Fruit fly (Drosophila melanogaster) whole organism, embryonic: Measurements from ENCODE around the gene kairos.

Source experiments
- Ada2b ChIP-seq: fragments of 200-800 bp; sonication (Bioruptor generic); IDR thresholded peaks from 2 replicates; pipeline ENCODE4 v1.3.6; 2022; ENCODE audit warnings: missing biosample characterization, missing genetic modification characterization
- Antp ChIP-seq: fragments of 200-800 bp; sonication (Bioruptor generic); optimal IDR thresholded peaks from 3 replicates; lab custom pipeline; 2016; ENCODE audit warnings: missing biosample characterization, missing genetic modification characterization
- Asciz ChIP-seq: fragments of 200-800 bp; sonication (Bioruptor generic); optimal IDR thresholded peaks from 2 replicates; lab custom pipeline; 2017; ENCODE audit warnings: missing biosample characterization, mild to moderate bottlenecking, missing genetic modification characterization, missing genetic modification reagents
- Atf6 ChIP-seq: fragments of 200-800 bp; sonication (Bioruptor generic); IDR thresholded peaks from 2 replicates; pipeline ENCODE4 v1.3.6; 2022; ENCODE audit warnings: missing biosample characterization, missing genetic modification characterization
- B-H1 ChIP-seq: fragments of 200-800 bp; sonication (Bioruptor generic); IDR thresholded peaks from 3 replicates; pipeline ENCODE4 v1.3.6; 2022; ENCODE audit warnings: missing biosample characterization, missing genetic modification characterization
- CG10321 ChIP-seq: fragments of 200-800 bp; sonication (Bioruptor generic); IDR thresholded peaks from 2 replicates; pipeline ENCODE4 v1.3.6; 2022; ENCODE audit warnings: missing biosample characterization, missing genetic modification characterization
- CG10543 ChIP-seq: fragments of 200-800 bp; sonication (Bioruptor generic); optimal IDR thresholded peaks from 3 replicates; lab custom pipeline; 2017; ENCODE audit warnings: missing biosample characterization, mild to moderate bottlenecking, missing genetic modification characterization, moderate library complexity
- CG11456 ChIP-seq: fragments of 200-800 bp; sonication (Bioruptor generic); IDR thresholded peaks from 3 replicates; pipeline ENCODE4 v1.3.6; 2022; ENCODE audit warnings: missing biosample characterization, missing genetic modification characterization
- CG12769 ChIP-seq: fragments of 200-800 bp; sonication (Bioruptor generic); optimal IDR thresholded peaks from 2 replicates; lab custom pipeline; 2019; ENCODE audit warnings: missing biosample characterization, mild to moderate bottlenecking, missing genetic modification characterization, moderate library complexity
- CG12942 ChIP-seq: fragments of 200-800 bp; sonication (Bioruptor generic); optimal IDR thresholded peaks from 3 replicates; lab custom pipeline; 2016; ENCODE audit warnings: missing biosample characterization, missing genetic modification characterization
- CG14965 ChIP-seq: fragments of 200-800 bp; sonication (Bioruptor generic); optimal IDR thresholded peaks from 2 replicates; lab custom pipeline; 2016; ENCODE audit warnings: missing biosample characterization, missing genetic modification characterization, borderline replicate concordance
- CG15269 ChIP-seq: fragments of 200-800 bp; sonication (Bioruptor generic); optimal IDR thresholded peaks from 2 replicates; lab custom pipeline; 2018; ENCODE audit warnings: missing biosample characterization, mild to moderate bottlenecking, missing genetic modification characterization, moderate library complexity
- CG1529 ChIP-seq: fragments of 200-800 bp; sonication (Bioruptor generic); optimal IDR thresholded peaks from 3 replicates; lab custom pipeline; 2018; ENCODE audit warnings: missing biosample characterization, missing genetic modification characterization
- CG17359 ChIP-seq: fragments of 200-800 bp; sonication (Bioruptor generic); optimal IDR thresholded peaks from 3 replicates; lab custom pipeline; 2018; ENCODE audit warnings: missing biosample characterization, mild to moderate bottlenecking, missing genetic modification characterization, moderate library complexity
- CG18011 ChIP-seq: fragments of 200-800 bp; sonication (Bioruptor generic); optimal IDR thresholded peaks from 2 replicates; lab custom pipeline; 2017; ENCODE audit warnings: missing biosample characterization, missing genetic modification characterization, mild to moderate bottlenecking, moderate library complexity, missing genotype
- CG33557 ChIP-seq: fragments of 200-800 bp; sonication (Bioruptor generic); optimal IDR thresholded peaks from 2 replicates; lab custom pipeline; 2019; ENCODE audit warnings: missing biosample characterization, mild to moderate bottlenecking, missing genetic modification characterization, moderate library complexity
- CG34376 ChIP-seq: fragments of 200-800 bp; sonication (Bioruptor generic); optimal IDR thresholded peaks from 2 replicates; lab custom pipeline; 2018; ENCODE audit warnings: missing biosample characterization, mild to moderate bottlenecking, missing genetic modification characterization
- CG5953 ChIP-seq: fragments of 200-800 bp; sonication (Bioruptor generic); IDR thresholded peaks from 2 replicates; pipeline ENCODE4 v1.3.6; 2022; ENCODE audit warnings: missing biosample characterization, missing genetic modification characterization
- CG8359 ChIP-seq: fragments of 200-800 bp; sonication (Bioruptor generic); optimal IDR thresholded peaks from 2 replicates; lab custom pipeline; 2017; ENCODE audit warnings: missing biosample characterization, mild to moderate bottlenecking, missing genetic modification characterization, borderline replicate concordance
- CG8924 ChIP-seq: fragments of 200-800 bp; optimal IDR thresholded peaks from 3 replicates; lab custom pipeline; 2019; ENCODE audit warnings: missing biosample characterization, mild to moderate bottlenecking, missing genetic modification characterization, moderate library complexity
- CG9727 ChIP-seq: fragments of 200-800 bp; sonication (Bioruptor generic); optimal IDR thresholded peaks from 3 replicates; lab custom pipeline; 2017; ENCODE audit warnings: missing biosample characterization, mild to moderate bottlenecking, missing genetic modification characterization
- D ChIP-seq, 2 experiments: fragments of 200-800 bp in 1 of 2; fragments of >200 bp in 1 of 2; sonication (Bioruptor generic) in 1 of 2; optimal IDR thresholded peaks; 2 replicates in 1 of 2; 3 replicates in 1 of 2; lab custom pipeline; 2017; ENCODE audit warnings: mild to moderate bottlenecking in 1 of 2, missing biosample characterization in 1 of 2, missing genetic modification characterization in 1 of 2, missing genetic modification reagents in 1 of 2
- Hmr ChIP-seq: fragments of 200-800 bp; sonication (Bioruptor generic); optimal IDR thresholded peaks from 3 replicates; lab custom pipeline; 2017; ENCODE audit warnings: mild to moderate bottlenecking, missing biosample characterization, missing genetic modification reagents, missing genetic modification characterization
- Hsf ChIP-seq: fragments of 200-800 bp; sonication (Bioruptor generic); optimal IDR thresholded peaks from 3 replicates; lab custom pipeline; 2016; ENCODE audit warnings: missing biosample characterization, missing genetic modification characterization
- Lhr ChIP-seq: fragments of 200-800 bp; sonication (Bioruptor generic); optimal IDR thresholded peaks from 3 replicates; lab custom pipeline; 2017; ENCODE audit warnings: mild to moderate bottlenecking, missing biosample characterization, missing genetic modification reagents, missing genetic modification characterization
- Meics ChIP-seq: fragments of 200-800 bp; sonication (Bioruptor generic); optimal IDR thresholded peaks from 2 replicates; lab custom pipeline; 2017; ENCODE audit warnings: missing biosample characterization, mild to moderate bottlenecking, missing genetic modification characterization
- Myb ChIP-seq: fragments of 200-800 bp; sonication (Bioruptor generic); optimal IDR thresholded peaks from 2 replicates; lab custom pipeline; 2016; ENCODE audit warnings: missing biosample characterization, missing genetic modification characterization
- NK7.1 ChIP-seq: fragments of 200-800 bp; sonication (Bioruptor generic); optimal IDR thresholded peaks from 3 replicates; lab custom pipeline; 2016; ENCODE audit warnings: missing biosample characterization, missing genetic modification characterization
- Sry-β ChIP-seq: fragments of 200-800 bp; sonication (Bioruptor generic); optimal IDR thresholded peaks from 2 replicates; lab custom pipeline; 2018; ENCODE audit warnings: missing biosample characterization, mild to moderate bottlenecking, missing genetic modification characterization, moderate library complexity
- Sry-δ ChIP-seq: fragments of 200-800 bp; sonication (Bioruptor generic); optimal IDR thresholded peaks from 2 replicates; lab custom pipeline; 2016; ENCODE audit warnings: missing biosample characterization, missing genetic modification characterization
- bowl ChIP-seq: fragments of 200-800 bp; sonication (Bioruptor generic); IDR thresholded peaks from 2 replicates; pipeline ENCODE4 v1.3.6; 2022; ENCODE audit warnings: missing biosample characterization, missing genetic modification characterization
- crol ChIP-seq: fragments of 200-800 bp; sonication (Bioruptor generic); IDR thresholded peaks from 2 replicates; pipeline ENCODE4 v1.3.6; 2022; ENCODE audit warnings: missing biosample characterization, missing genetic modification characterization
- da ChIP-seq: fragments of 200-800 bp; sonication (Bioruptor generic); optimal IDR thresholded peaks from 2 replicates; lab custom pipeline; 2016; ENCODE audit warnings: missing biosample characterization, missing genetic modification characterization
- danr ChIP-seq: fragments of 200-800 bp; sonication (Bioruptor generic); IDR thresholded peaks from 2 replicates; pipeline ENCODE4 v1.3.6; 2022; ENCODE audit warnings: missing biosample characterization, missing genetic modification characterization
- dati ChIP-seq: fragments of 200-800 bp; sonication (Bioruptor generic); IDR thresholded peaks from 2 replicates; pipeline ENCODE4 v1.3.6; 2022; ENCODE audit warnings: missing biosample characterization, missing genetic modification characterization
- dm ChIP-seq: fragments of 200-800 bp; sonication (Bioruptor generic); optimal IDR thresholded peaks from 3 replicates; lab custom pipeline; 2016; ENCODE audit warnings: missing biosample characterization, missing genetic modification characterization
- fd102C ChIP-seq: fragments of 200-800 bp; sonication (Bioruptor generic); optimal IDR thresholded peaks from 2 replicates; lab custom pipeline; 2018; ENCODE audit warnings: missing biosample characterization, mild to moderate bottlenecking, missing genetic modification characterization, moderate library complexity
- fd64A ChIP-seq: fragments of 200-800 bp; sonication (Bioruptor generic); optimal IDR thresholded peaks from 3 replicates; lab custom pipeline; 2018; ENCODE audit warnings: missing biosample characterization, mild to moderate bottlenecking, missing genetic modification characterization
- gsb-n ChIP-seq: fragments of 200-800 bp; sonication (Bioruptor generic); optimal IDR thresholded peaks from 3 replicates; lab custom pipeline; 2018; ENCODE audit warnings: missing biosample characterization, mild to moderate bottlenecking, missing genetic modification characterization
- hth ChIP-seq: fragments of >200 bp; optimal IDR thresholded peaks from 2 replicates; lab custom pipeline; 2017; ENCODE audit warnings: inconsistent platforms
- insv ChIP-seq, 2 experiments: fragments of 200-800 bp; sonication (Bioruptor generic); optimal IDR thresholded peaks; 3 replicates each; lab custom pipeline; 2016 to 2018; ENCODE audit warnings: missing biosample characterization in 2 of 2, missing genetic modification characterization in 2 of 2
- lov ChIP-seq, 2 experiments: fragments of 200-800 bp in 1 of 2; fragments of >200 bp in 1 of 2; sonication (Bioruptor generic) in 1 of 2; IDR thresholded peaks in 1 of 2; optimal IDR thresholded peaks in 1 of 2; 2 replicates in 1 of 2; 3 replicates in 1 of 2; pipeline versions ENCODE4 v1.3.6 to Lab custom; 2017 to 2022; ENCODE audit warnings: missing biosample characterization in 1 of 2, missing genetic modification characterization in 1 of 2
- mld ChIP-seq: fragments of 200-800 bp; sonication (Bioruptor generic); IDR thresholded peaks from 3 replicates; pipeline ENCODE4 v1.3.6; 2022; ENCODE audit warnings: missing biosample characterization, missing genetic modification characterization; ENCODE audit not compliant: partially characterized antibody
- shn ChIP-seq: fragments of 200-800 bp; sonication (Bioruptor generic); optimal IDR thresholded peaks from 3 replicates; lab custom pipeline; 2016; ENCODE audit warnings: missing biosample characterization, missing genetic modification characterization
- tap ChIP-seq: fragments of 200-800 bp; optimal IDR thresholded peaks from 3 replicates; lab custom pipeline; 2019; ENCODE audit warnings: missing biosample characterization, mild to moderate bottlenecking, missing genetic modification characterization, moderate library complexity
- tll ChIP-seq, 2 experiments: fragments of 200-800 bp in 1 of 2; fragments of >200 bp in 1 of 2; sonication (Bioruptor generic) in 1 of 2; optimal IDR thresholded peaks; 2 replicates each; lab custom pipeline; 2017 to 2019; ENCODE audit warnings: missing biosample characterization in 2 of 2, missing genetic modification characterization in 2 of 2, mild to moderate bottlenecking in 1 of 2, moderate library complexity in 1 of 2
- trh ChIP-seq: fragments of 200-800 bp; sonication (Bioruptor generic); optimal IDR thresholded peaks from 2 replicates; lab custom pipeline; 2016; ENCODE audit warnings: missing biosample characterization, missing genetic modification characterization
- unpg ChIP-seq: fragments of 200-800 bp; sonication (Bioruptor generic); optimal IDR thresholded peaks from 3 replicates; lab custom pipeline; 2018; ENCODE audit warnings: missing biosample characterization, mild to moderate bottlenecking, missing genetic modification characterization, moderate library complexity
- wor ChIP-seq: fragments of 200-800 bp; sonication (Bioruptor generic); IDR thresholded peaks from 2 replicates; pipeline ENCODE4 v1.3.6; 2022; ENCODE audit warnings: missing biosample characterization, missing genetic modification characterization

Gene kairos

dm6 chrX:18405567-18406059 lies 49.6 kb upstream of the kairos start (continued):
- TF ChIP-seq Antp = peak; percentile 35
- TF ChIP-seq bowl (GFP tag; lab: Robert Waterston, UW) = no peak
- no peak for TF ChIP-seq CG5953 (GFP tag; lab: Robert Waterston, UW)
- TF ChIP-seq Sry-δ (GFP tag; lab: Kevin White, UChicago) = no peak
- peak; percentile 14 for TF ChIP-seq Lhr
- TF ChIP-seq CG9727 (GFP tag; lab: Kevin White, UChicago) = peak; percentile 63
- TF ChIP-seq Hsf = peak; percentile 70
- no peak for TF ChIP-seq lov (optimal IDR thresholded peaks at IDR 0.05; lab: Kevin White, UChicago)
- no peak for TF ChIP-seq lov (GFP tag; IDR thresholded peaks at IDR 0.05; lab: Robert Waterston, UW)
- TF ChIP-seq fd64A (GFP tag; lab: Kevin White, UChicago) = no peak
- peak; percentile 81 for TF ChIP-seq unpg (GFP tag; lab: Kevin White, UChicago)
- TF ChIP-seq NK7.1 (GFP tag; lab: Kevin White, UChicago) = no peak
- peak; percentile 73 for TF ChIP-seq CG17359 (tag; lab: Kevin White, UChicago)
- TF ChIP-seq CG34376 (GFP tag; lab: Kevin White, UChicago) = no peak
- TF ChIP-seq CG1529 (GFP tag; lab: Kevin White, UChicago) = peak; percentile 72
- no peak for TF ChIP-seq D (optimal IDR thresholded peaks at IDR 0.05; lab: Kevin White, UChicago)
- peak; percentile 59 for TF ChIP-seq D (GFP tag; optimal IDR thresholded peaks at IDR 0.05; lab: Kevin White, UChicago)
- TF ChIP-seq danr (GFP tag; lab: Robert Waterston, UW) = peak; percentile 56; the same call in 1 of the 2 replicates
- no peak for TF ChIP-seq CG10543 (GFP tag; lab: Kevin White, UChicago)
- peak; percentile 57 for TF ChIP-seq Meics
- peak; percentile 64 for TF ChIP-seq Atf6 (GFP tag; lab: Robert Waterston, UW)
- no peak for TF ChIP-seq tll (GFP tag; optimal IDR thresholded peaks at IDR 0.05; lab: Kevin White, UChicago)
- TF ChIP-seq CG8924 = peak; percentile 63
- TF ChIP-seq CG12942 (GFP tag; lab: Kevin White, UChicago) = peak; percentile 64
- TF ChIP-seq dati (GFP tag; lab: Robert Waterston, UW) = no peak
- TF ChIP-seq da (GFP tag; lab: Kevin White, UChicago) = no peak
- no peak for TF ChIP-seq mld (GFP tag; lab: Robert Waterston, UW)
- 0 out of 2 replicates have a peak, but pooled peaks have one; percentile 23 for TF ChIP-seq Ada2b (GFP tag; lab: Robert Waterston, UW)
- no peak for TF ChIP-seq fd102C (GFP tag; lab: Kevin White, UChicago)
- TF ChIP-seq Hmr (GFP tag; lab: Kevin White, UChicago) = peak; percentile 63
- TF ChIP-seq CG10321 (GFP tag; lab: Robert Waterston, UW) = no peak
- TF ChIP-seq CG18011 = peak; percentile 22
- no peak for TF ChIP-seq CG8359 (GFP tag; lab: Kevin White, UChicago)
- no peak for TF ChIP-seq insv (GFP tag; optimal IDR thresholded peaks at IDR 0.05; lab: Kevin White, UChicago)
- TF ChIP-seq Asciz (GFP tag; lab: Kevin White, UChicago) = peak; percentile 58
- peak; percentile 80 for TF ChIP-seq CG15269 (tag; lab: Kevin White, UChicago)
- peak; percentile 2 for TF ChIP-seq shn (GFP tag; lab: Kevin White, UChicago)
- peak; percentile 32 for TF ChIP-seq tap (tag; lab: Kevin White, UChicago)
- TF ChIP-seq trh = peak; percentile 42
- TF ChIP-seq crol (GFP tag; lab: Robert Waterston, UW) = no peak
- peak; percentile 49 for TF ChIP-seq gsb-n (tag; lab: Kevin White, UChicago)
- no peak for TF ChIP-seq Sry-β
- peak; percentile 57 for TF ChIP-seq wor
- no peak; the same call in 2 of the 3 replicates for TF ChIP-seq CG11456 (GFP tag; lab: Robert Waterston, UW)
- TF ChIP-seq CG12769 (tag; lab: Kevin White, UChicago) = peak; percentile 44
- no peak for TF ChIP-seq CG14965 (GFP tag; lab: Kevin White, UChicago)
- TF ChIP-seq B-H1 (GFP tag; lab: Robert Waterston, UW) = no peak; the same call in 1 of the 3 replicates
- peak; percentile 8 for TF ChIP-seq Myb (GFP tag; lab: Kevin White, UChicago)
- TF ChIP-seq hth (lab: Kevin White, UChicago) = no peak
- no peak for TF ChIP-seq dm (GFP tag; lab: Kevin White, UChicago)
- no peak for TF ChIP-seq CG33557 (GFP tag; lab: Kevin White, UChicago)
